Worm (Caenorhabditis elegans) whole organism, mixed stage, embryonic: ENCODE data around the gene Y54G9A.5.

ENCODE experiments used
- M03D4.4 ChIP-seq: sonication (generic microtip); optimal IDR thresholded peaks from 2 replicates; lab custom pipeline; 2017; ENCODE audit warnings: mild to moderate bottlenecking, missing genetic modification characterization, missing compliant biosample characterization
- bed-3 ChIP-seq: fragments of 200-800 bp; sonication (Bioruptor generic); optimal IDR thresholded peaks from 3 replicates; lab custom pipeline; 2018; ENCODE audit warnings: mild to moderate bottlenecking, missing genetic modification characterization, moderate library complexity, missing compliant biosample characterization
- blmp-1 ChIP-seq: fragments of 150-350 bp; optimal IDR thresholded peaks from 2 replicates; lab custom pipeline; 2014; ENCODE audit warnings: missing biosample characterization, missing genetic modification characterization
- ceh-83 ChIP-seq: fragments of 200-800 bp; sonication (Bioruptor generic); optimal IDR thresholded peaks from 2 replicates; lab custom pipeline; 2018; ENCODE audit warnings: mild to moderate bottlenecking, missing genetic modification characterization, missing compliant biosample characterization
- ces-1 ChIP-seq: fragments of 150-350 bp; optimal IDR thresholded peaks from 2 replicates; lab custom pipeline; 2014; ENCODE audit warnings: missing biosample characterization, missing genetic modification reagents, missing genetic modification characterization
- cnd-1 ChIP-seq: fragments of 200-800 bp; sonication (Bioruptor generic); optimal IDR thresholded peaks from 2 replicates; lab custom pipeline; 2018; ENCODE audit warnings: mild to moderate bottlenecking, missing genetic modification characterization, missing compliant biosample characterization
- drap-1 ChIP-seq: fragments of 200-800 bp; sonication (Bioruptor generic); optimal IDR thresholded peaks from 3 replicates; lab custom pipeline; 2018; ENCODE audit warnings: mild to moderate bottlenecking, missing genetic modification characterization, missing compliant biosample characterization
- elt-1 ChIP-seq: sonication (generic microtip); optimal IDR thresholded peaks from 2 replicates; lab custom pipeline; 2017; ENCODE audit warnings: missing genetic modification characterization, mild to moderate bottlenecking, missing compliant biosample characterization, antibody characterized with exemption, moderate library complexity, borderline replicate concordance; ENCODE audit not compliant: insufficient read depth
- elt-3 ChIP-seq: fragments of 150-350 bp; optimal IDR thresholded peaks from 2 replicates; lab custom pipeline; 2014; ENCODE audit warnings: missing biosample characterization, missing genetic modification characterization
- flh-1 ChIP-seq: fragments of 200-800 bp; sonication (Bioruptor generic); optimal IDR thresholded peaks from 2 replicates; lab custom pipeline; 2018; ENCODE audit warnings: mild to moderate bottlenecking, missing genetic modification characterization, moderate library complexity, missing compliant biosample characterization
- hlh-1 ChIP-seq: fragments of 150-350 bp; optimal IDR thresholded peaks from 2 replicates; lab custom pipeline; 2014; ENCODE audit warnings: missing biosample characterization, missing genetic modification reagents, missing genetic modification characterization
- lin-13 ChIP-seq: fragments of 150-350 bp; optimal IDR thresholded peaks from 2 replicates; lab custom pipeline; 2014; ENCODE audit warnings: missing biosample characterization, missing genetic modification characterization
- lin-32 ChIP-seq: fragments of 200-800 bp; sonication (Bioruptor generic); optimal IDR thresholded peaks from 2 replicates; lab custom pipeline; 2018; ENCODE audit warnings: mild to moderate bottlenecking, missing genetic modification characterization, missing compliant biosample characterization
- mab-5 ChIP-seq: fragments of 150-350 bp; optimal IDR thresholded peaks from 2 replicates; lab custom pipeline; 2014; ENCODE audit warnings: missing biosample characterization, missing genetic modification characterization
- mep-1 ChIP-seq: fragments of 150-350 bp; optimal IDR thresholded peaks from 2 replicates; lab custom pipeline; 2017; ENCODE audit warnings: missing biosample characterization, missing genetic modification reagents, missing genetic modification characterization, inconsistent platforms
- mls-2 ChIP-seq: sonication (generic microtip); optimal IDR thresholded peaks from 2 replicates; lab custom pipeline; 2016; ENCODE audit warnings: mild to moderate bottlenecking, missing genetic modification characterization, moderate library complexity, missing compliant biosample characterization
- nhr-12 ChIP-seq: fragments of 150-350 bp; optimal IDR thresholded peaks from 2 replicates; lab custom pipeline; 2014; ENCODE audit warnings: missing biosample characterization, missing genetic modification characterization
- nhr-28 ChIP-seq: fragments of 150-350 bp; optimal IDR thresholded peaks from 2 replicates; lab custom pipeline; 2014; ENCODE audit warnings: missing biosample characterization, missing genetic modification characterization
- nhr-76 ChIP-seq: sonication (generic microtip); optimal IDR thresholded peaks from 2 replicates; lab custom pipeline; 2017; ENCODE audit warnings: missing biosample characterization, missing genetic modification characterization
- pha-4 ChIP-seq: fragments of 150-350 bp; optimal IDR thresholded peaks from 2 replicates; lab custom pipeline; 2018; ENCODE audit warnings: missing biosample characterization, missing genetic modification reagents, missing genetic modification characterization
- sem-2 ChIP-seq: fragments of 200-800 bp; sonication (Bioruptor generic); optimal IDR thresholded peaks from 2 replicates; lab custom pipeline; 2018; ENCODE audit warnings: mild to moderate bottlenecking, missing genetic modification characterization, missing compliant biosample characterization
- snpc-4 ChIP-seq: fragments of 150-350 bp; optimal IDR thresholded peaks from 2 replicates; lab custom pipeline; 2014; ENCODE audit warnings: missing biosample characterization, missing genetic modification characterization
- sptf-1 ChIP-seq: sonication (generic microtip); optimal IDR thresholded peaks from 2 replicates; lab custom pipeline; 2017; ENCODE audit warnings: mild to moderate bottlenecking, missing genetic modification characterization, moderate library complexity, missing compliant biosample characterization
- tbx-8 ChIP-seq: fragments of 200-800 bp; sonication (Bioruptor generic); optimal IDR thresholded peaks from 2 replicates; lab custom pipeline; 2018; ENCODE audit warnings: mild to moderate bottlenecking, missing genetic modification characterization, moderate library complexity, missing compliant biosample characterization
- unc-39 ChIP-seq: fragments of 150-350 bp; optimal IDR thresholded peaks from 2 replicates; lab custom pipeline; 2014; ENCODE audit warnings: missing biosample characterization, missing genetic modification characterization
- zip-8 ChIP-seq: fragments of 150-350 bp; optimal IDR thresholded peaks from 2 replicates; lab custom pipeline; 2014; ENCODE audit warnings: missing biosample characterization, missing genetic modification characterization
- ztf-11 ChIP-seq: fragments of 150-350 bp; optimal IDR thresholded peaks from 2 replicates; lab custom pipeline; 2014; ENCODE audit warnings: missing biosample characterization, missing genetic modification characterization

Gene Y54G9A.5

DNA sequence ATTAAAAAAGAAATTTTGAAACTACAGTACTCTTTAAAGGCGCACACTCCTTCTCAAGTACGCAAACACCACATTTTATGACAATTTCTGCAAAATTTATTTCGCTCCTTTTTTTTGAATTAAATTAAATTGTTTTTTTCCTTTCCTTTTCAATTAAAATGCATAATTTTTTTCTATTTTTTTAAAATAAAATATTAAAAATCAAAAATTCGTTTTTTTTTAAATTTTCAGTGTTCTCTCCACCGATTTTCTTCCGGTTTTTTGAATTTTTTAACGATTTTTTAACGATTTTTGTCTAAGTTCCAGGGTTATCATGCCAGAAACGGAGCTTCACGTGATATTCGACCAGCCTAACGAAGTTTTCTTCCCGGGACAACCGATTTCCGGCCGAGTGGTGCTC lies 35.3 kb downstream of the Y54G9A.5 start, which contains the start of gene arrd-13:
TSS of gene arrd-13 (plus strand) at position 301 of the 400 bp plus-strand sequence.
- TF ChIP-seq ceh-83 (no peak), tbx-8 (GFP tag; lab: Kevin White, UChicago) (no peak), zip-8 (no peak)

DNA sequence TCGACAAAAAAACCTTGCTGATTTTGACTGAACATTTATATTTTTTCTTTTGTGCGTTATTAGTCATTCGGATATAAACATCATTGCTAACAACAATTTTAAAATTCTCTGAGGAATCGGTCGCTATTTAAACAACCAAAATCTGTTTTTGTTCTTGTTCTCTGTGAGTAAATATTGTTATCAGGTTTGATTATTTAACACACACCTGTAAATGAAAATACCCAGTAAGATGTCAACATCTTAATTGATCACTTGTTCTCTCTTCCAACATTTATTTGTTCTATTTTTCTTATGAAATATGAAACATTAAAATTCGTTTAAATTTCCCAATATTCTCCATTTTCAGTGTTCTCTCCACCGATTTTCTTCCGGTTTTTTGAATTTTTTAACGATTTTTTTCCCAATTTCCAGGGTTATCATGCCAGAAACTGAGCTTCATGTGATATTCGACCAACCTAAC lies 40.2 kb downstream of the Y54G9A.5 start, which contains the start of gene arrd-11:
TSS of gene arrd-11 (plus strand) at position 410 of the 460 bp plus-strand sequence.
- TF ChIP-seq lin-32 = no peak
- TF ChIP-seq flh-1 (GFP tag; lab: Kevin White, UChicago) = no peak
- TF ChIP-seq sem-2 (GFP tag; lab: Kevin White, UChicago) = no peak
- TF ChIP-seq drap-1 (GFP tag; lab: Kevin White, UChicago) = no peak
- no peak for TF ChIP-seq ceh-83
- no peak for TF ChIP-seq nhr-12
- no peak for TF ChIP-seq cnd-1 (tag; lab: Kevin White, UChicago)
- TF ChIP-seq snpc-4 = no peak
- TF ChIP-seq elt-1 = no peak
- no peak for TF ChIP-seq nhr-76 (tag; lab: Kevin White, UChicago)
- no peak for TF ChIP-seq blmp-1 (tag; lab: Kevin White, UChicago)
- TF ChIP-seq bed-3 (GFP tag; lab: Kevin White, UChicago) = no peak
- no peak for TF ChIP-seq mep-1
- no peak for TF ChIP-seq M03D4.4 (tag; lab: Kevin White, UChicago)
- no peak for TF ChIP-seq elt-3
- TF ChIP-seq lin-13 (tag; lab: Kevin White, UChicago) = no peak
- TF ChIP-seq ces-1 = no peak

DNA sequence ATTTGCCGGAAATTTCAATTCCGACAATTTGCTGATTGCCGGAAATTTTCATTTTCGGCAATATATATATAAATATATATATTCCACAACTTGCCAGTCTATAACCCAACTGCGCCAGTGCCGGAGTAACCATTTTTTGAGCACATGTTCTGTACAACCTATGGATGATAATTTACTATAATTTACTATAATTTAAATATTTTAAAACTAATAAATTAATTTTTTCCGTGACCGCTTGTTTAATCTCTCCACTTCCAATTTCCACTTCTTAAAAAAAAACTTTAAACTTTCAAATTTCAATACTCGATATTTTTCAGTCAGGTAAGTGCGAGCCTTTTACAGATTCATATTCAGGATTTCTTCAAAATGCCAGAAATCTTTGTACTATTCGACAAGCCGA lies 43.1 kb downstream of the Y54G9A.5 start, which contains the start of gene arrd-12:
TSS of gene arrd-12 (plus strand) at position 301 of the 400 bp plus-strand sequence.
- TF ChIP-seq ztf-11 (tag; lab: Kevin White, UChicago) = no peak
- TF ChIP-seq elt-1 = no peak
- TF ChIP-seq hlh-1 (tag; lab: Kevin White, UChicago) = no peak
- TF ChIP-seq drap-1 (GFP tag; lab: Kevin White, UChicago) = no peak
- TF ChIP-seq ces-1 = no peak
- TF ChIP-seq pha-4 = no peak
- no peak for TF ChIP-seq blmp-1 (tag; lab: Kevin White, UChicago)
- TF ChIP-seq ceh-83 = no peak
- no peak for TF ChIP-seq elt-3
- no peak for TF ChIP-seq sptf-1 (tag; lab: Kevin White, UChicago)
- TF ChIP-seq mab-5 (tag; lab: Kevin White, UChicago) = no peak

DNA sequence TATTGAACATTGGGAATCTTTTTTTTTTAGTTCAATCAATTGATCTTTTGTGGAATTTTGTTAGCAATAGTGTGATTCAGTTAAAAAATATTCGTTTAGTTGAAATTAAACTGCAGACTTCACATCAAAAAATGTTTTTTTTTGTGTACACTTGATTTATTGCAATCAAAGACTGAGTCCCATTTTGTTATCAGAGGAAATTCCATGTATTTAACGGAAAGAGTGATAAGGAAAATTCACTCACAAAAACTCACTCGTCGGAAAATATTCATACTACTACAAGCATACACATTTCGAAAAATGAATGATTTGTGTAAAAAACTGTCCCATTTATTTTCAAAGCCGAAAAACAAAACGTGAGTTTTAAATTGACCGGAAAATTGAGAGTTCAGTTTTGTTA lies 48.5 kb downstream of the Y54G9A.5 start, which contains the start of gene C01B9.1:
TSS of gene C01B9.1 (plus strand) at position 241 of the 400 bp plus-strand sequence.
- TF ChIP-seq ceh-83 (no peak), nhr-28 (tag; lab: Kevin White, UChicago) (no peak), sptf-1 (tag; lab: Kevin White, UChicago) (no peak), ztf-11 (tag; lab: Kevin White, UChicago) (no peak), ces-1 (no peak), snpc-4 (no peak), drap-1 (GFP tag; lab: Kevin White, UChicago) (no peak), mls-2 (tag; lab: Kevin White, UChicago) (no peak), unc-39 (tag; lab: Kevin White, UChicago) (no peak), mep-1 (no peak), elt-3 (no peak)
